Fruit fly (Drosophila melanogaster): Measurements from ENCODE around the gene CG5056.

- TF ChIP-seq cyc (GFP tag; optimal IDR thresholded peaks at IDR 0.05) (peak; percentile 1), dac (GFP tag; optimal IDR thresholded peaks at IDR 0.05) (no peak)
Measured at dm6 chr2L:10366525-10366924, at the start of gene CG5056.
